Worm (Caenorhabditis elegans): ENCODE measurements around the gene tbc-2.
A peak's percentile ranks its signal among the peaks of the same experiment; 100 is the strongest.

ce11 chrII:5805303-5805702 lies 21.9 kb downstream of the tbc-2 start, which contains the start of gene K05F1.10:
- no peak for TF ChIP-seq nhr-11 (tag; optimal IDR thresholded peaks at IDR 0.05)
- TF ChIP-seq R02D3.7 (tag; optimal IDR thresholded peaks at IDR 0.05): no peak
- TF ChIP-seq fkh-10 (GFP tag; optimal IDR thresholded peaks at IDR 0.05): no peak
- TF ChIP-seq ama-1 (optimal IDR thresholded peaks at IDR 0.05): no peak
- TF ChIP-seq nhr-28 (tag; optimal IDR thresholded peaks at IDR 0.05): peak; percentile 23
- TF ChIP-seq Y48G9A.11 (GFP tag; IDR thresholded peaks at IDR 0.05): no peak
- TF ChIP-seq skn-1 (tag; optimal IDR thresholded peaks at IDR 0.05): no peak
- TF ChIP-seq arid-1 (GFP tag; conservative IDR thresholded peaks at IDR 0.05): no peak
- TF ChIP-seq pha-4 (GFP tag; IDR thresholded peaks at IDR 0.05): no peak
- no peak for TF ChIP-seq pha-4 (tag; optimal IDR thresholded peaks at IDR 0.05)
- TF ChIP-seq jun-1 (tag; optimal IDR thresholded peaks at IDR 0.05): no peak
- TF ChIP-seq tag-97 (GFP tag; IDR thresholded peaks at IDR 0.05): no peak
- no peak for TF ChIP-seq ceh-82 (tag; optimal IDR thresholded peaks at IDR 0.05)
